ENCODE assay signal across 4 worm cellular contexts in the genomic region with DNA sequence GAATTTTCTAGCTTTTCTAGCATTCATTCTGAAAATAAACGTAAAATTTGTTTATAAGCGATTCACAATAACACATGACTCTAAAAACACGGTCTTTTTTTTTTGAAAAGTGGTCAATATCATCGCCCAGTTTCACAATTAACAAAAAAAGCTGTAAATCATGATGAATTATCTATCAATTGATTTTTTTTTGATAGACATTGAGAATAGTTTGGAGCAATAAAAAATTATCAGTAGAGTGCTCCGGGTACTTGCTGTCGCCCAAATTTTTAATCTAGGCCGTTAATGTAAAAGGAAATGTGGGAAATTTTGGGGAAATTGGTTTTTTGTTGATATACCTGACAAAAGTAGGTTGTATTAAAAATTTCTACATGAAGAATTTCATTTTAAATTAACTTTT.
TF ChIP-seq lines count a peak whose summit lies in the region.

No protein-coding gene starts in this region.

TF ChIP-seq in whole organism, L2 larva, 48 proteins besides CTCF, POLR2A, EP300 and RAD21:
- TF ChIP-seq nhr-237 (tag; optimal IDR thresholded peaks at IDR 0.05; lab: Kevin White, UChicago) (no peak), fos-1 (tag; optimal IDR thresholded peaks at IDR 0.05; lab: Kevin White, UChicago) (peak; percentile 20)

TF ChIP-seq in whole organism, L3 larva, 47 proteins besides CTCF, POLR2A, EP300 and RAD21:
- TF ChIP-seq lin-15B (tag; optimal IDR thresholded peaks at IDR 0.05; lab: Kevin White, UChicago) (no peak), elt-2 (tag; optimal IDR thresholded peaks at IDR 0.05; lab: Kevin White, UChicago) (peak; percentile 5)

TF ChIP-seq in whole organism, L4 larva, 104 proteins besides CTCF, POLR2A, EP300 and RAD21:
- TF ChIP-seq duxl-1 (tag; optimal IDR thresholded peaks at IDR 0.05; lab: Kevin White, UChicago; ENCODE audit: poor library complexity) = no peak
- TF ChIP-seq php-3 (GFP tag; IDR thresholded peaks at IDR 0.05; lab: Robert Waterston, UW) = peak; percentile 51; the same call in 1 of the 2 replicates
- peak; percentile 62; the same call in 1 of the 2 replicates for TF ChIP-seq ceh-20 (GFP tag; IDR thresholded peaks at IDR 0.05; lab: Robert Waterston, UW)
- peak; percentile 34; the same call in 1 of the 2 replicates for TF ChIP-seq dmd-6 (GFP tag; IDR thresholded peaks at IDR 0.05; lab: Robert Waterston, UW)
- TF ChIP-seq nhr-102 (tag; optimal IDR thresholded peaks at IDR 0.05; lab: Kevin White, UChicago) = no peak
- no peak for TF ChIP-seq nhr-237 (tag; optimal IDR thresholded peaks at IDR 0.05; lab: Kevin White, UChicago)
- TF ChIP-seq pqm-1 (tag; optimal IDR thresholded peaks at IDR 0.05; lab: Kevin White, UChicago) = peak; percentile 66
- no peak for TF ChIP-seq hmg-1.1 (GFP tag; IDR thresholded peaks at IDR 0.05; lab: Robert Waterston, UW)
TF ChIP-seq in whole organism, L4 larva: peak in this region for 4.

TF ChIP-seq in whole organism, young adult, 124 proteins besides CTCF, POLR2A, EP300 and RAD21:
- peak; percentile 46 for TF ChIP-seq nhr-80 (tag; optimal IDR thresholded peaks at IDR 0.05; lab: Kevin White, UChicago)
- TF ChIP-seq ceh-27 (GFP tag; optimal IDR thresholded peaks at IDR 0.05; lab: Kevin White, UChicago) = no peak
- no peak for TF ChIP-seq ztf-26 (tag; optimal IDR thresholded peaks at IDR 0.05; lab: Kevin White, UChicago)
